Worm (Caenorhabditis elegans) whole organism, young adult: ENCODE results near the gene spe-45.

Experiments used
- B0336.3 ChIP-seq: fragments of 200-800 bp; sonication (Bioruptor generic); IDR thresholded peaks from 2 replicates; pipeline ENCODE4 v1.3.6; 2022; ENCODE audit warnings: missing genetic modification characterization, missing compliant biosample characterization
- F22D6.2 ChIP-seq: sonication (generic microtip); optimal IDR thresholded peaks from 2 replicates; lab custom pipeline; 2016; ENCODE audit warnings: mild to moderate bottlenecking, missing genetic modification characterization, missing compliant biosample characterization
- F37B4.10 ChIP-seq: fragments of 200-800 bp; sonication (Bioruptor generic); IDR thresholded peaks from 2 replicates; pipeline ENCODE4 v1.3.6; 2022; ENCODE audit warnings: missing genetic modification characterization, missing compliant biosample characterization
- F39B2.1 ChIP-seq: fragments of 200-800 bp; sonication (Bioruptor generic); IDR thresholded peaks from 2 replicates; pipeline ENCODE4 v1.3.6; 2022; ENCODE audit warnings: missing genetic modification reagents, missing genetic modification characterization, missing compliant biosample characterization
- F52B5.7 ChIP-seq: sonication (generic microtip); optimal IDR thresholded peaks from 2 replicates; lab custom pipeline; 2016; ENCODE audit warnings: mild to moderate bottlenecking, missing genetic modification characterization, missing compliant biosample characterization
- F57A8.1 ChIP-seq: fragments of 200-800 bp; sonication (Bioruptor generic); optimal IDR thresholded peaks from 2 replicates; lab custom pipeline; 2018; ENCODE audit warnings: mild to moderate bottlenecking, missing genetic modification characterization, moderate library complexity, missing compliant biosample characterization
- K12H6.12 ChIP-seq: fragments of 200-800 bp; sonication (Bioruptor generic); optimal IDR thresholded peaks from 2 replicates; lab custom pipeline; 2018; ENCODE audit warnings: mild to moderate bottlenecking, missing genetic modification characterization, missing compliant biosample characterization
- T26A5.8 ChIP-seq: sonication (generic microtip); optimal IDR thresholded peaks from 2 replicates; lab custom pipeline; 2016; ENCODE audit warnings: missing genetic modification characterization, missing compliant biosample characterization
- Y56A3A.18 ChIP-seq: fragments of 200-800 bp; sonication (Bioruptor generic); IDR thresholded peaks from 2 replicates; pipeline ENCODE4 v1.3.6; 2022; ENCODE audit warnings: missing genetic modification reagents, missing genetic modification characterization, missing compliant biosample characterization
- Y79H2A.3 ChIP-seq: fragments of 200-800 bp; sonication (Bioruptor generic); conservative IDR thresholded peaks from 2 replicates; pipeline ENCODE4 v1.3.6; 2022; ENCODE audit warnings: missing genetic modification reagents, missing genetic modification characterization, missing compliant biosample characterization
- akir-1 ChIP-seq: fragments of 200-800 bp; sonication (Bioruptor generic); optimal IDR thresholded peaks from 2 replicates; lab custom pipeline; 2018; ENCODE audit warnings: mild to moderate bottlenecking, missing genetic modification characterization, moderate library complexity, missing compliant biosample characterization
- attf-3 ChIP-seq: fragments of 200-800 bp; sonication (Bioruptor generic); conservative IDR thresholded peaks from 2 replicates; pipeline ENCODE4 v1.3.6; 2022; ENCODE audit warnings: missing genetic modification reagents, missing genetic modification characterization, missing compliant biosample characterization
- attf-6 ChIP-seq: fragments of 200-800 bp; sonication (Bioruptor generic); IDR thresholded peaks from 2 replicates; pipeline ENCODE4 v1.3.6; 2022; ENCODE audit warnings: missing genetic modification reagents, missing genetic modification characterization, missing compliant biosample characterization
- cebp-1 ChIP-seq, 2 experiments: fragments of 200-800 bp in 1 of 2; sonication (Bioruptor generic) in 1 of 2; sonication (generic microtip) in 1 of 2; IDR thresholded peaks in 1 of 2; optimal IDR thresholded peaks in 1 of 2; 2 replicates each; pipeline versions ENCODE4 v1.3.6 to Lab custom; 2017 to 2022; ENCODE audit warnings: missing compliant biosample characterization in 2 of 2, missing genetic modification characterization in 2 of 2, mild to moderate bottlenecking in 1 of 2, missing genetic modification reagents in 1 of 2, moderate library complexity in 1 of 2
- cebp-2 ChIP-seq: fragments of 200-800 bp; sonication (Bioruptor generic); IDR thresholded peaks from 2 replicates; pipeline ENCODE4 v1.3.6; 2022; ENCODE audit warnings: missing genetic modification characterization, missing compliant biosample characterization
- ceh-100 ChIP-seq: fragments of 200-800 bp; sonication (Bioruptor generic); IDR thresholded peaks from 2 replicates; pipeline ENCODE4 v1.3.6; 2022; ENCODE audit warnings: missing genetic modification reagents, missing genetic modification characterization, missing compliant biosample characterization
- ceh-40 ChIP-seq: fragments of 200-800 bp; sonication (Bioruptor generic); IDR thresholded peaks from 2 replicates; pipeline ENCODE4 v1.3.6; 2022; ENCODE audit warnings: missing genetic modification characterization, missing compliant biosample characterization
- ceh-91 ChIP-seq: fragments of 200-800 bp; sonication (Bioruptor generic); IDR thresholded peaks from 2 replicates; pipeline ENCODE4 v1.3.6; 2022; ENCODE audit warnings: missing genetic modification reagents, missing genetic modification characterization, missing compliant biosample characterization
- dox-1 ChIP-seq: fragments of 200-800 bp; sonication (Bioruptor generic); IDR thresholded peaks from 2 replicates; pipeline ENCODE4 v1.3.6; 2022; ENCODE audit warnings: missing genetic modification reagents, missing genetic modification characterization, missing compliant biosample characterization
- egl-18 ChIP-seq: fragments of 200-800 bp; sonication (Bioruptor generic); IDR thresholded peaks from 2 replicates; pipeline ENCODE4 v1.3.6; 2022; ENCODE audit warnings: missing genetic modification reagents, missing genetic modification characterization, missing compliant biosample characterization
- hmg-1.2 ChIP-seq: fragments of 200-800 bp; sonication (Bioruptor generic); IDR thresholded peaks from 2 replicates; pipeline ENCODE4 v1.3.6; 2022; ENCODE audit warnings: missing genetic modification reagents, missing genetic modification characterization, missing compliant biosample characterization
- hrde-1 ChIP-seq: sonication (generic microtip); optimal IDR thresholded peaks from 2 replicates; lab custom pipeline; 2016; ENCODE audit warnings: missing genetic modification characterization, mild to moderate bottlenecking, missing compliant biosample characterization, moderate library complexity, missing genotype, missing genetic modification reagents, borderline replicate concordance
- lin-35 ChIP-seq, 3 experiments: fragments of 150-350 bp in 2 of 3; sonication (generic microtip) in 1 of 3; optimal IDR thresholded peaks; 2 replicates each; lab custom pipeline; 2014 to 2018; ENCODE audit warnings: missing biosample characterization in 3 of 3, missing genetic modification characterization in 3 of 3, missing genetic modification reagents in 3 of 3
- lsy-27 ChIP-seq: sonication (generic microtip); optimal IDR thresholded peaks from 2 replicates; lab custom pipeline; 2017; ENCODE audit warnings: missing genetic modification characterization, mild to moderate bottlenecking, missing compliant biosample characterization, antibody characterized with exemption, missing genotype, borderline replicate concordance; ENCODE audit not compliant: insufficient read depth
- madf-10 ChIP-seq: sonication (generic microtip); optimal IDR thresholded peaks from 2 replicates; lab custom pipeline; 2016; ENCODE audit warnings: mild to moderate bottlenecking, missing genetic modification characterization, missing compliant biosample characterization
- madf-3 ChIP-seq: fragments of 200-800 bp; sonication (Bioruptor generic); IDR thresholded peaks from 2 replicates; pipeline ENCODE4 v1.3.6; 2022; ENCODE audit warnings: missing genetic modification reagents, missing genetic modification characterization, missing compliant biosample characterization
- madf-6 ChIP-seq: fragments of 200-800 bp; sonication (Bioruptor generic); IDR thresholded peaks from 2 replicates; pipeline ENCODE4 v1.3.6; 2022; ENCODE audit warnings: missing genetic modification reagents, missing genetic modification characterization, missing compliant biosample characterization
- mcd-1 ChIP-seq: fragments of 200-800 bp; sonication (Bioruptor generic); IDR thresholded peaks from 2 replicates; pipeline ENCODE4 v1.3.6; 2022; ENCODE audit warnings: missing genetic modification reagents, missing genetic modification characterization, missing compliant biosample characterization
- mes-4 ChIP-seq: sonication (generic microtip); optimal IDR thresholded peaks from 2 replicates; lab custom pipeline; 2016; ENCODE audit warnings: missing genotype, missing genetic modification characterization, missing compliant biosample characterization
- nhr-120 ChIP-seq: fragments of 200-800 bp; sonication (Bioruptor generic); IDR thresholded peaks from 2 replicates; pipeline ENCODE4 v1.3.6; 2022; ENCODE audit warnings: missing genetic modification characterization, missing compliant biosample characterization
- pha-4 ChIP-seq: fragments of 150-350 bp; sonication (generic microtip); optimal IDR thresholded peaks from 2 replicates; lab custom pipeline; 2014; ENCODE audit warnings: missing biosample characterization, missing genetic modification reagents, missing genetic modification characterization
- repo-1 ChIP-seq: sonication (generic microtip); optimal IDR thresholded peaks from 2 replicates; lab custom pipeline; 2017; ENCODE audit warnings: mild to moderate bottlenecking, missing genetic modification characterization, missing compliant biosample characterization
- snpc-1.1 ChIP-seq: sonication (generic microtip); optimal IDR thresholded peaks from 2 replicates; lab custom pipeline; 2017; ENCODE audit warnings: missing genetic modification characterization, mild to moderate bottlenecking, missing compliant biosample characterization, antibody characterized with exemption, moderate library complexity, missing genotype, missing genetic modification reagents; ENCODE audit not compliant: insufficient read depth
- snpc-4 ChIP-seq, 5 experiments: fragments of 150-350 bp in 1 of 5; sonication (generic microtip) in 4 of 5; optimal IDR thresholded peaks; 2 replicates each; lab custom pipeline; 2014 to 2018; ENCODE audit warnings: missing genetic modification characterization in 5 of 5, missing biosample characterization in 3 of 5, antibody characterized with exemption in 2 of 5, mild to moderate bottlenecking in 2 of 5, missing compliant biosample characterization in 2 of 5, missing genotype in 2 of 5, moderate library complexity in 2 of 5, missing genetic modification reagents in 1 of 5
- somi-1 ChIP-seq: fragments of 200-800 bp; sonication (Bioruptor generic); optimal IDR thresholded peaks from 2 replicates; lab custom pipeline; 2018; ENCODE audit warnings: mild to moderate bottlenecking, missing genetic modification characterization, missing compliant biosample characterization
- tbx-9 ChIP-seq: sonication (generic microtip); optimal IDR thresholded peaks from 2 replicates; lab custom pipeline; 2016; ENCODE audit warnings: borderline replicate concordance, missing genetic modification characterization, inconsistent platforms, missing compliant biosample characterization
- zfh-2 ChIP-seq: fragments of 200-800 bp; sonication (Bioruptor generic); conservative IDR thresholded peaks from 2 replicates; pipeline ENCODE4 v1.3.6; 2022; ENCODE audit warnings: missing genetic modification reagents, missing genetic modification characterization, missing compliant biosample characterization
- ztf-18 ChIP-seq: sonication (generic microtip); optimal IDR thresholded peaks from 2 replicates; lab custom pipeline; 2016; ENCODE audit warnings: missing genotype, mild to moderate bottlenecking, missing genetic modification characterization, missing compliant biosample characterization
- ztf-28 ChIP-seq: fragments of 200-800 bp; sonication (Bioruptor generic); IDR thresholded peaks from 2 replicates; pipeline ENCODE4 v1.3.6; 2022; ENCODE audit warnings: missing genetic modification reagents, missing genetic modification characterization, missing compliant biosample characterization

The spe-45 gene

DNA sequence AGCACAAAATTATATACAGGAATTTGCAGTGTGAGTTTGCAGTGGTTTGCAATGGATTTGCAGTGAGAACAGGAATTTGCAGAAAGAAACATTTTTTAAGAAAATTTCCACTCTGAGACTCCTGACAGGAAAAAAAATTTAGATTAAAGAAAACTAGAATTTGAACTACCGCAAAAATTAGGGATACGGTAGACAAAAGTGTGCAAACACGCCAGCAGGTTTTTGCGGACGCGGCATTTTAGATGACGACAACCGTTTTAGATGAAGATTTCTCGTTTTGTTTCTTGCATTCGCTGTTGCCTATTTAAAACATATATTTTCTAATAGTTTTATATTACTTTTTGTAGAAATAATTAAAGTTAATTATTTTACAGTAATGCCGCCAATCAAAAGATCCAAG lies 18.0 kb downstream of the spe-45 start, which contains the start of gene wdr-46 (continued):
- TF ChIP-seq madf-3 (GFP tag; lab: Robert Waterston, UW) (0 out of 2 replicates have a peak, but pooled peaks have one; percentile 35), nhr-120 (no peak), Y56A3A.18 (GFP tag; lab: Robert Waterston, UW) (peak; percentile 54; the same call in 1 of the 2 replicates), mcd-1 (GFP tag; lab: Robert Waterston, UW) (peak; percentile 71), madf-10 (tag; lab: Kevin White, UChicago) (peak; percentile 31), lin-35 (GFP tag; optimal IDR thresholded peaks at IDR 0.05; lab: Kevin White, UChicago) (peak; percentile 65 to 95 (median 79))
- TF ChIP-seq, all 124 proteins: peak for 36

DNA sequence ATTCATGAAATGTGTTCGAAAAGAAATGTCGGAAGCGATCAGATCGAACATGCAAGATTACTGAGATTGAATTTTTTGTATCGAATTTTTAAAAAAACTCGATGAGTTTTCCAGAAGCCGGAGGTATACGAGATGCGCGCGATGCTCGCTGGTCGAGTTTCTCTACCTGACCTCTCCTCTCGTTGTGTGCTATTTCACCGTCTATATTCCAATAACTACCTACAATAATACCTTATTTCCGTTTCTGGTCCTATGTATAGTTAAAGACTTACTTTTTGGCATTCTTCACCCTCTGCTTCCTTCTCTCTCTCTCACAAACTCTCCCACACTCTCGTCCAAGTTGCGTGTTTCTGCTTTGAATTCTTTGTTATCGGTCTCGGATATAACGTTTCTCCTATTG lies 18.6 kb downstream of the spe-45 start:
- peak; percentile 86; the same call in 1 of the 2 replicates for TF ChIP-seq cebp-2
- TF ChIP-seq F22D6.2 (tag; lab: Kevin White, UChicago), result no peak
- peak; percentile 80; the same call in 1 of the 2 replicates for TF ChIP-seq madf-3 (GFP tag; lab: Robert Waterston, UW)
- TF ChIP-seq B0336.3 (GFP tag; lab: Robert Waterston, UW), result peak; percentile 49; the same call in 1 of the 2 replicates
- peak; percentile 47 for TF ChIP-seq madf-6 (GFP tag; lab: Robert Waterston, UW)
- no peak for TF ChIP-seq ztf-28 (GFP tag; lab: Robert Waterston, UW)
- peak; percentile 37; the same call in 1 of the 2 replicates for TF ChIP-seq attf-6 (GFP tag; lab: Robert Waterston, UW)
- 0 out of 2 replicates have a peak, but pooled peaks have one; percentile 37 for TF ChIP-seq Y79H2A.3

DNA sequence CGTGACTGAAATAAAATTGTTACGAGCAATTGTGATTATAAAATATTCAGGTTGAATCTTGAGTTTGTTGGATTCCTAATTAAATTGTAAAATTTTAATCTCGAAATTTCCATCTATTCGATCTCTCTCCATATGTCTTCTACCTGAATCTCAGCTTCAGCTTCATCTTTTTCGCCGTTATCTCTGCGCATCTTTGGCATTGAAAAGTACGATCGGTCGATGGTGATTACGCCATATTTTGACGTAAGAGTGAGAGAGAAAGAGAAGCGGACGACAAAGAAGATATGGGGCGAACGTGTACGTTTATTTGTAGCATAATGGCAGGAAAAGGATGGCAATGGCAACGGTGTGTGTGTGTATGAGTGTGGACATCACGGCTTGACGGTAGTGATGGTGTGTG lies 23.3 kb downstream of the spe-45 start:
- TF ChIP-seq egl-18 (GFP tag; lab: Robert Waterston, UW) (no peak), akir-1 (GFP tag; lab: Kevin White, UChicago) (no peak), pha-4 (tag; lab: Kevin White, UChicago) (no peak), hrde-1 (tag; lab: Kevin White, UChicago) (no peak), dox-1 (GFP tag; lab: Robert Waterston, UW) (no peak), F52B5.7 (no peak), attf-6 (GFP tag; lab: Robert Waterston, UW) (no peak), ztf-18 (tag; lab: Kevin White, UChicago) (no peak), T26A5.8 (tag; lab: Kevin White, UChicago) (no peak), snpc-1.1 (tag; lab: Kevin White, UChicago) (no peak), tbx-9 (tag; lab: Kevin White, UChicago) (no peak)

DNA sequence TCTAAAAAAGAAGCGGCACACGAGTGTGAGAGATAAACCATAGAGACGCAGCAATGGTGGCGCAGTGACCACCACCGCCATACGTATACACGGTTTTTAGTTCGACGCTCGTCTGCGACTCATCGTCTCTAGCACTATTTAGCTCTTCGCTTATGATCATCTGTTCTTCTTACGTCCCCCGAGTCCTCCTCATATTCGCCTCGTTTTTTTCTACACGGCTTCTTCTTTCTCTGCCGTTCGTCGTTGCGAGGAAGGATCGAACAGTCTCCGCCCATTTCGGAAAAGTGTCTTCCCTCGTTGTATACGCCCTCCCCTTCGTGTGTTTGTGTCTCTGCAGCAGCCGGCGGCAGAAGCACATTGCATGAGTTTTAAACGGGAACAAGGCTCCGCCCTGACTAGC lies 24.9 kb downstream of the spe-45 start:
- no peak for TF ChIP-seq F37B4.10 (GFP tag; lab: Robert Waterston, UW)
- no peak for TF ChIP-seq ceh-40 (GFP tag; lab: Robert Waterston, UW)
- no peak for TF ChIP-seq attf-6 (GFP tag; lab: Robert Waterston, UW)
- TF ChIP-seq F52B5.7, result no peak
- TF ChIP-seq akir-1 (GFP tag; lab: Kevin White, UChicago), result no peak
- TF ChIP-seq hmg-1.2 (GFP tag; lab: Robert Waterston, UW), result peak; percentile 53
- TF ChIP-seq ceh-91 (GFP tag; lab: Robert Waterston, UW), result no peak
- no peak for TF ChIP-seq Y79H2A.3
- TF ChIP-seq cebp-1 (GFP tag; IDR thresholded peaks at IDR 0.05; lab: Robert Waterston, UW), result 0 out of 2 replicates have a peak, but pooled peaks have one; percentile 22
- TF ChIP-seq cebp-1 (tag; optimal IDR thresholded peaks at IDR 0.05; lab: Kevin White, UChicago), result no peak
- TF ChIP-seq dox-1 (GFP tag; lab: Robert Waterston, UW), result peak; percentile 48; the same call in 1 of the 2 replicates
- no peak for TF ChIP-seq mes-4 (tag; lab: Kevin White, UChicago)
- no peak for TF ChIP-seq ceh-100
- TF ChIP-seq mcd-1 (GFP tag; lab: Robert Waterston, UW), result 0 out of 2 replicates have a peak, but pooled peaks have one; percentile 31
- no peak for TF ChIP-seq snpc-4 (GFP tag; optimal IDR thresholded peaks at IDR 0.05; lab: Kevin White, UChicago)
- TF ChIP-seq snpc-4 (tag; optimal IDR thresholded peaks at IDR 0.05; lab: Kevin White, UChicago), result peak in 1 of 4 experiments; percentile 15
- TF ChIP-seq somi-1, result no peak
- no peak for TF ChIP-seq lsy-27 (tag; lab: Kevin White, UChicago)
- no peak for TF ChIP-seq egl-18 (GFP tag; lab: Robert Waterston, UW)
- peak; percentile 67 for TF ChIP-seq K12H6.12 (tag; lab: Kevin White, UChicago)
- peak; percentile 71; the same call in 1 of the 2 replicates for TF ChIP-seq zfh-2 (GFP tag; lab: Robert Waterston, UW)
- TF ChIP-seq attf-3 (GFP tag; lab: Robert Waterston, UW), result no peak
- TF ChIP-seq F57A8.1 (GFP tag; lab: Kevin White, UChicago), result no peak
- TF ChIP-seq repo-1 (tag; lab: Kevin White, UChicago), result no peak
- TF ChIP-seq Y56A3A.18 (GFP tag; lab: Robert Waterston, UW), result no peak
- TF ChIP-seq F39B2.1 (GFP tag; lab: Robert Waterston, UW), result no peak
